Worm (Caenorhabditis elegans) whole organism, L2 larva: Measurements from ENCODE around the gene F11A10.6.

ENCODE experiments used
- aly-2 ChIP-seq: fragments of 150-350 bp; optimal IDR thresholded peaks from 2 replicates; lab custom pipeline; 2014; ENCODE audit warnings: missing biosample characterization, missing genetic modification characterization
- ama-1 ChIP-seq: fragments of 150-350 bp; optimal IDR thresholded peaks from 2 replicates; lab custom pipeline; 2018; ENCODE audit warnings: inconsistent platforms
- blmp-1 ChIP-seq: sonication (generic microtip); optimal IDR thresholded peaks from 2 replicates; lab custom pipeline; 2017; ENCODE audit warnings: missing genetic modification characterization, mild to moderate bottlenecking, missing compliant biosample characterization, antibody characterized with exemption, moderate library complexity; ENCODE audit not compliant: insufficient read depth
- dmd-4 ChIP-seq: sonication (generic microtip); optimal IDR thresholded peaks from 2 replicates; lab custom pipeline; 2017; ENCODE audit warnings: missing biosample characterization, missing genetic modification characterization
- gmeb-1 ChIP-seq: fragments of 150-350 bp; optimal IDR thresholded peaks from 2 replicates; lab custom pipeline; 2014; ENCODE audit warnings: missing biosample characterization, missing genetic modification characterization
- lin-11 ChIP-seq: fragments of 150-350 bp; sonication (generic microtip); optimal IDR thresholded peaks from 2 replicates; lab custom pipeline; 2014; ENCODE audit warnings: missing biosample characterization, missing genetic modification characterization, inconsistent platforms, mixed read lengths
- lin-39 ChIP-seq: fragments of 150-350 bp; optimal IDR thresholded peaks from 2 replicates; lab custom pipeline; 2014; ENCODE audit warnings: missing biosample characterization, missing genetic modification reagents, missing genetic modification characterization
- lsy-2 ChIP-seq, 2 experiments: fragments of 150-350 bp in 1 of 2; sonication (generic microtip) in 1 of 2; optimal IDR thresholded peaks; 2 replicates each; lab custom pipeline; 2014 to 2017; ENCODE audit warnings: missing biosample characterization in 2 of 2, missing genetic modification characterization in 2 of 2
- mbf-1 ChIP-seq: sonication (generic microtip); optimal IDR thresholded peaks from 2 replicates; lab custom pipeline; 2017; ENCODE audit warnings: missing biosample characterization, missing genetic modification characterization
- nhr-11 ChIP-seq: fragments of 150-350 bp; optimal IDR thresholded peaks from 2 replicates; lab custom pipeline; 2014; ENCODE audit warnings: missing biosample characterization, missing genetic modification characterization
- nhr-21 ChIP-seq: fragments of 150-350 bp; optimal IDR thresholded peaks from 2 replicates; lab custom pipeline; 2014; ENCODE audit warnings: missing biosample characterization, missing genetic modification characterization
- nhr-6 ChIP-seq: fragments of 150-350 bp; optimal IDR thresholded peaks from 2 replicates; lab custom pipeline; 2014; ENCODE audit warnings: missing biosample characterization, missing genetic modification characterization
- zag-1 ChIP-seq: fragments of 150-350 bp; optimal IDR thresholded peaks from 2 replicates; lab custom pipeline; 2014; ENCODE audit warnings: missing biosample characterization, missing genetic modification characterization
- ztf-4 ChIP-seq: fragments of 150-350 bp; optimal IDR thresholded peaks from 2 replicates; lab custom pipeline; 2014; ENCODE audit warnings: missing biosample characterization, missing genetic modification characterization

DNA sequence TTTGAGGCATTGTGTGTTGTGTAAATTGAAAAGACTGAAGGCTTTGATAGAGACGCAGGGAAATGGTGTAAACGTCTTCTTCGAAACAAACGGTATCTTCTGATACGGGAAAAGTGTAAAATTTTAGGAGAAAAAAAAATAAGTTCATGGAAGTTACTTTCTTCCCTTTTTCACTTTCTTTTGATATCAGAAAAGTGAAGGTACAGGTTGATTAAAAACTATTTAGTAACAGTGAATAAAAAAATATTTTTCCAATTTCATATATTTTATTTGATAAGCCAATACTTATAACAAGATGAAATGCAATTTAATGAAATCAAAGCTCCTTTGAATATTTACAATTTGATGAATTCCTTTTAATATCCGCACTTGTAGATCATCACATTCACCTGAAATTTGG lies 20.9 kb upstream of the F11A10.6 start, which contains the start of gene col-129:
- TF ChIP-seq blmp-1 (tag; lab: Kevin White, UChicago): no peak
- TF ChIP-seq lin-11: no peak
- TF ChIP-seq zag-1 (tag; lab: Kevin White, UChicago): no peak
- TF ChIP-seq nhr-11: no peak
- no peak for TF ChIP-seq gmeb-1 (tag; lab: Kevin White, UChicago)
- TF ChIP-seq mbf-1 (tag; lab: Kevin White, UChicago): no peak
- TF ChIP-seq dmd-4 (tag; lab: Kevin White, UChicago): no peak
- TF ChIP-seq lsy-2 (tag; optimal IDR thresholded peaks at IDR 0.05; lab: Kevin White, UChicago): no peak
- no peak for TF ChIP-seq nhr-21 (tag; lab: Kevin White, UChicago)
- TF ChIP-seq lin-39 (tag; lab: Kevin White, UChicago): no peak
- no peak for TF ChIP-seq ama-1 (lab: Kevin White, UChicago)
- no peak for TF ChIP-seq aly-2 (tag; lab: Kevin White, UChicago)
- TF ChIP-seq ztf-4: no peak
- no peak for TF ChIP-seq nhr-6 (tag; lab: Kevin White, UChicago)
